Worm (Caenorhabditis elegans): ENCODE measurements around the gene ZK673.11.

ZK673.11 gene

DNA sequence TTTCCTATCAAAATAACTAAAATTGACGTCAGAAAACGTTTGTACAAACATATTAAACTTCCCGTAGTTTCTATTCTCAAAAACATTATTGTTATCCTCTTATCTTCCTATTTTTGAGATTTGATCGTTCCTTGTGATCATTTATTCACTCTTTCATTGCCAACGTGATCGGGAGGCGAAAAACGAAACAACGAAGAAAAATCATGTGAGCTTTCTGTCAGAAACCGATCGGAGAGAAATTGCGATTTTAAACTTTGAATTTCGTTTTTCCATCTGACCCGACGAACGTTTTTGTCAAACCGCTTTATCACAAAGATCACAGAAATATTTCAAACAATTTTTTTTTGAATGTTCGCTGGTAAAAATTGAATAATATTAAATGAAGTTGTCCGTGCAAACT, 10.8 kb upstream of the ZK673.11 start (continued):
- TF ChIP-seq lin-1 (GFP tag; IDR thresholded peaks at IDR 0.05), result no peak
- TF ChIP-seq vab-7 (GFP tag; IDR thresholded peaks at IDR 0.05), result no peak
- TF ChIP-seq nhr-28 (tag; optimal IDR thresholded peaks at IDR 0.05), result peak; percentile 85
- no peak for TF ChIP-seq lin-38 (GFP tag; IDR thresholded peaks at IDR 0.05)
- TF ChIP-seq attf-4 (tag; optimal IDR thresholded peaks at IDR 0.05), result no peak
- no peak for TF ChIP-seq Y75B8A.6 (GFP tag; IDR thresholded peaks at IDR 0.05)
- TF ChIP-seq T20F7.1 (GFP tag; optimal IDR thresholded peaks at IDR 0.05), result no peak
- no peak for TF ChIP-seq Y105C5A.15 (GFP tag; IDR thresholded peaks at IDR 0.05)
- TF ChIP-seq php-3 (GFP tag; IDR thresholded peaks at IDR 0.05), result peak; percentile 54; the same call in 1 of the 2 replicates
- no peak for TF ChIP-seq nhr-111 (GFP tag; optimal IDR thresholded peaks at IDR 0.05)
- peak; percentile 78 for TF ChIP-seq nhr-11 (tag; optimal IDR thresholded peaks at IDR 0.05)
- TF ChIP-seq daf-8 (GFP tag; IDR thresholded peaks at IDR 0.05), result no peak
- no peak for TF ChIP-seq ceh-32 (tag; optimal IDR thresholded peaks at IDR 0.05; ENCODE audit: poor library complexity)
- TF ChIP-seq daf-16 (GFP tag; optimal IDR thresholded peaks at IDR 0.05), result peak in 1 of 2 experiments; percentile 55
- TF ChIP-seq daf-16 (tag; optimal IDR thresholded peaks at IDR 0.05), result peak; percentile 21
- no peak for TF ChIP-seq dpl-1 (GFP tag; optimal IDR thresholded peaks at IDR 0.05)
- no peak for TF ChIP-seq ctbp-1 (GFP tag; IDR thresholded peaks at IDR 0.05)
- no peak for TF ChIP-seq tag-97 (GFP tag; IDR thresholded peaks at IDR 0.05)
- TF ChIP-seq hif-1 (tag; optimal IDR thresholded peaks at IDR 0.05), result no peak
- TF ChIP-seq D1046.2 (GFP tag; IDR thresholded peaks at IDR 0.05), result no peak
- TF ChIP-seq ces-1 (GFP tag; optimal IDR thresholded peaks at IDR 0.05), result no peak
- TF ChIP-seq dve-1 (tag; optimal IDR thresholded peaks at IDR 0.05; ENCODE audit: insufficient read depth), result peak; percentile 80
- TF ChIP-seq nhr-77 (tag; optimal IDR thresholded peaks at IDR 0.05), result peak; percentile 79
- TF ChIP-seq nhr-6 (tag; optimal IDR thresholded peaks at IDR 0.05), result no peak
- TF ChIP-seq ceh-28 (tag; optimal IDR thresholded peaks at IDR 0.05), result no peak
- TF ChIP-seq unc-62 (GFP tag; optimal IDR thresholded peaks at IDR 0.05 in 1 of 2), result peak in 1 of 2 experiments; percentile 97
- no peak for TF ChIP-seq unc-62 (tag; optimal IDR thresholded peaks at IDR 0.05)
- no peak for TF ChIP-seq zfp-3 (GFP tag; conservative IDR thresholded peaks at IDR 0.05)
- TF ChIP-seq ZK546.5 (tag; optimal IDR thresholded peaks at IDR 0.05), result no peak
- TF ChIP-seq zag-1 (tag; optimal IDR thresholded peaks at IDR 0.05), result no peak
- no peak for TF ChIP-seq rbr-2 (tag; optimal IDR thresholded peaks at IDR 0.05)
- TF ChIP-seq nhr-102 (tag; optimal IDR thresholded peaks at IDR 0.05), result no peak
- no peak for TF ChIP-seq pha-4 (GFP tag; IDR thresholded peaks at IDR 0.05)
- no peak for TF ChIP-seq pha-4 (tag; optimal IDR thresholded peaks at IDR 0.05)
- TF ChIP-seq dmd-6 (GFP tag; IDR thresholded peaks at IDR 0.05), result peak; percentile 71
- TF ChIP-seq zfp-2 (tag; optimal IDR thresholded peaks at IDR 0.05), result no peak
- peak in 1 of 2 experiments; percentile 47 for TF ChIP-seq mdl-1 (tag; optimal IDR thresholded peaks at IDR 0.05)
- peak; percentile 69 for TF ChIP-seq ama-1 (optimal IDR thresholded peaks at IDR 0.05)
- no peak for TF ChIP-seq egl-43 (GFP tag; IDR thresholded peaks at IDR 0.05)
- TF ChIP-seq R02D3.7 (tag; optimal IDR thresholded peaks at IDR 0.05), result no peak
- peak; percentile 90 for TF ChIP-seq hlh-30 (tag; optimal IDR thresholded peaks at IDR 0.05; ENCODE audit: insufficient read depth)
- TF ChIP-seq fkh-10 (GFP tag; optimal IDR thresholded peaks at IDR 0.05), result no peak
- TF ChIP-seq lin-15B (tag; optimal IDR thresholded peaks at IDR 0.05), result no peak

DNA sequence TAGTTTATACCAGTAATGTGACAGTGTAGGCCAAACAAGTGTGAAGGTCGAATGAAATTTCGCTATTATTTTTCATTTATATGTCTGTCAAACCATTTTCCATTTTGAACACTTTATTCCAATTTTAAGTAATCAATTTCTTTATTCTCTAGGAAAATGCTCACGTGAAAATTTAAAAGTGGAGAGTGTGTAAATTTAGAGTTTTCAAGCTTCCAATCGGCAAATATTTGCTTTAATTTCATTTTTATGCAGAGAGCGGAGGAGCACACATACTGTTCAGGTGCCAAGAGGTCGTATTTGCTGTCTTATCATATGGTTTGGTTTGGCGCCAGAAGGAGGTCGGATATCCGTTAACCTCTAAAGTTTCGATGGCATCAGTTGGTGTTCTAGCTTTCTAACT, 10.3 kb upstream of the ZK673.11 start:
- no peak for TF ChIP-seq F10B5.3 (tag; optimal IDR thresholded peaks at IDR 0.05)
- no peak for TF ChIP-seq daf-16 (GFP tag; optimal IDR thresholded peaks at IDR 0.05)
- TF ChIP-seq daf-16 (tag; optimal IDR thresholded peaks at IDR 0.05), result no peak
- no peak for TF ChIP-seq mxl-3 (GFP tag; optimal IDR thresholded peaks at IDR 0.05)
- no peak for TF ChIP-seq F26F4.8 (GFP tag; conservative IDR thresholded peaks at IDR 0.05)
- no peak for TF ChIP-seq hlh-11 (tag; optimal IDR thresholded peaks at IDR 0.05)
- TF ChIP-seq pqm-1 (tag; optimal IDR thresholded peaks at IDR 0.05), result no peak
- TF ChIP-seq hmg-1.1 (GFP tag; IDR thresholded peaks at IDR 0.05), result no peak
- TF ChIP-seq saeg-2 (GFP tag; IDR thresholded peaks at IDR 0.05), result no peak
- no peak for TF ChIP-seq ceh-32 (tag; optimal IDR thresholded peaks at IDR 0.05; ENCODE audit: poor library complexity)
- TF ChIP-seq duxl-1 (tag; optimal IDR thresholded peaks at IDR 0.05; ENCODE audit: poor library complexity), result no peak
- TF ChIP-seq lin-29 (GFP tag; IDR thresholded peaks at IDR 0.05), result no peak
- no peak for TF ChIP-seq Y48G9A.11 (GFP tag; IDR thresholded peaks at IDR 0.05)
- 0 out of 2 replicates have a peak, but pooled peaks have one; percentile 19 for TF ChIP-seq ceh-20 (GFP tag; IDR thresholded peaks at IDR 0.05)
- TF ChIP-seq gei-8 (GFP tag; optimal IDR thresholded peaks at IDR 0.05), result no peak
